Worm (Caenorhabditis elegans) whole organism, midembryonic: Measurements from ENCODE around the gene mdt-8.

ENCODE experiments used
- klf-2 ChIP-seq: fragments of 200-800 bp; sonication (Bioruptor generic); conservative IDR thresholded peaks from 2 replicates; pipeline ENCODE4 v1.3.6; 2022; ENCODE audit warnings: missing genetic modification reagents, missing genetic modification characterization, missing compliant biosample characterization
- ztf-29 ChIP-seq: fragments of 200-800 bp; sonication (Bioruptor generic); IDR thresholded peaks from 2 replicates; pipeline ENCODE4 v1.3.6; 2022; ENCODE audit warnings: missing genetic modification reagents, missing genetic modification characterization, missing compliant biosample characterization

- TF ChIP-seq klf-2 (GFP tag; lab: Robert Waterston, UW) (no peak), ztf-29 (GFP tag; lab: Robert Waterston, UW) (no peak)
Observed at ce11 chrII:11510373-11510772, 23.2 kb downstream of the mdt-8 start, which contains the start of gene npr-41.
